Fruit fly (Drosophila melanogaster): ENCODE data around the gene CG8620.

Gene CG8620

DNA sequence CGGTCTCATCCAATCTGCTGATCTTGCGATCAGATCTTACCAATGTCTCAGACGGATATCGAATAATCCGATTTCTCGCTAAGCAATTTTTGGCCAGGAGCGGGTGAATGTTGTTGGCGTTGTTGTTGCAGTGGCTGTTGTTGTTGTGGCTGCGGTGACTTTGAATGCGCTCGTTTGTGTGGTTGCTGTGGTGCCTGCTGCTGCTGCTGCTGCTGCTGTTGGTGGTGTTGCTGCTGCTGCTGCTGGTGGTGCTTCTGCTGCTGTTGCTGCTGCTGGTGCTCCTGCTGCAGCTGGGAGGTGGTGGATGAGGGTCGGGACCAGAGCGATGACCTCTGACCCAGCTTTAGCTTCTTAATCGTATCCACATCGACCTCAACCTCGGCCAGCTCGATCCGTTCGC is 3.4 kb downstream of the CG8620 start:
- TF ChIP-seq psq (optimal IDR thresholded peaks at IDR 0.05) (no peak), insv (optimal IDR thresholded peaks at IDR 0.05) (no peak), Sin3A (optimal IDR thresholded peaks at IDR 0.05) (no peak), Myc (optimal IDR thresholded peaks at IDR 0.05) (no peak), ttk (optimal IDR thresholded peaks at IDR 0.05) (no peak), h (optimal IDR thresholded peaks at IDR 0.05) (no peak)

DNA sequence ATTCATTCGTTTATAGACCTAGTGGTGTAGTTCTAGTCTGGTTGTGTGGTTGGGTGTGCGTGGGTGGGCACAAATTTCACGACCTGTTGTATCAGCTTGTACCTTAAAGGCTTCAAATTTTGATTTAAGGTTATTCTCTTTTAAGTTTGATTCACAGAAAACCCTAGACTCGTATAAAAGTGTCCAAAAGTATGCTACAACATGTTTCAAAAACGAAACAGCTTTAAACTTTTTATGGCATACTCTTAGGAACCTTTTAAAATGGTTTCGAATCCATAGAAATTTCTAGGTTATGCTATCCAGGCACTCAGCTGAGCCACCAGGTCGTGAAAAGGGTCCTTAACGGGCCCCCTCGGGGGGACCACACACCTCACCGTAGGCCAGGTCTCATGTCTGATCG is 4.0 kb downstream of the CG8620 start:
- TF ChIP-seq Myc (optimal IDR thresholded peaks at IDR 0.05) (no peak), h (optimal IDR thresholded peaks at IDR 0.05) (no peak), psq (optimal IDR thresholded peaks at IDR 0.05) (no peak), Sin3A (optimal IDR thresholded peaks at IDR 0.05) (no peak), ttk (optimal IDR thresholded peaks at IDR 0.05) (no peak), insv (optimal IDR thresholded peaks at IDR 0.05) (no peak)

DNA sequence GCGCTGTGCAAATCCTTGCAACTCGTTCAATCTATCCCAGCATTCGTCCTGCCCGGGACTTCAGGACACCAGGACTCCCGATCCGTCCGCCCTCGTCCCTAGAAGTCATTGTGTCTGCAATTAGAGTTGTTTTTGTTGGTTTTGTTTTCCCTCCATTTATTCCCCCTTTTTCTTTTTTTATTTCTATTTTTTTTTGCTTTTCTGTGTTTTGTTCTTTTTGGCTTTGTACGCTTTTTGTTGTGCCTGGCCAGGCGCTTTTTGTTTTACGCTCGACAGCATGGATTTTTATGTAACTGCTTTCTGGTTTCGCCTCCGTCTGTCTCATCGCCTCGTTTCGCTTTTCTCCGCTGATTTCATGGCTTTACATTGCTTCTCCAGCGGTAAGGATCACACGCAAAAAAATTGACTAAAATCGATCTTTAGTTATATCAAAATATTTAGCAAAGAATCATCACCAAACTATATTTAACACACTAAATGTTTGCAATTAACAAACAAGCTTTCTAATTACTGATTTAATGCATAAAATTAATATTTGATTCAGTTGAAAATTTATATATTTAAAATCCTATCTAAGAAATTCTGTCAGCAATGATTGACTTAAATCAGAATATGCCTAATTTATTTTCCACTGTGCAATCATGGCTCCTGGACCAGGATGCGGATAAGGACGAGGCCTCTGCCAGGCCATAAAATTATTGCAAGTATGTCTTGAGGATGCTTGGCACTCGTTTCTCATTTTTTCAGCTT is 27.0 kb downstream of the CG8620 start:
- TF ChIP-seq insv (optimal IDR thresholded peaks at IDR 0.05) (no peak), ttk (optimal IDR thresholded peaks at IDR 0.05) (no peak), Sin3A (optimal IDR thresholded peaks at IDR 0.05) (no peak), h (optimal IDR thresholded peaks at IDR 0.05) (no peak), psq (optimal IDR thresholded peaks at IDR 0.05) (no peak), Myc (optimal IDR thresholded peaks at IDR 0.05) (no peak)

DNA sequence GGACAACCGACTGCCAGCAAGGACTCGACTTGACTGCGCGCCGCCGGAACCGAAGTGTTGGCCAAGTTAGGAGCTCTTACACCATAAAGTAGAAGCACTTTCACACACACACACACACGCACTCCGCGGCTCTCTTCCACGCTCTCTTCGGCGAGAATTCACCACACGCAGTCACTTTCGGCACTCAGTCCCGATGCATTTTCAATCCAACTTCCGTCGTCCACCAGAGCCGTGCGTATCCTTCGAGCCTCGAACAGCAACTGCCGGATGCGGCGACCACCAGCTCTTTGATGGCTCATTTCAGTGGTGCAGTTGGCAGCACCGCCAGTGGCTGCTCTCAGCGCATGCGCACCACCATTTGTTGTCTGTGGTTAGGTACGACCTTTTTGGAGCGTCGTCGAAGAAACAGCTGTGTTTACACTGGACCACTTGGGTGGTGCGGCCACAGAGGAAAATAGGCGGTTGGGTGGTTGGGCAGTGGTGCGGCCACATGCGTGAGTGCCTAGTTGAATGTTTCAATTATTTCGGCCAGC is 31.8 kb downstream of the CG8620 start, which contains the start of gene Dscam2:
Gene Dscam2 (minus strand): TSS at position 264 of the 533 bp plus-strand sequence.
- TF ChIP-seq psq (optimal IDR thresholded peaks at IDR 0.05) (no peak), insv (optimal IDR thresholded peaks at IDR 0.05) (no peak), h (optimal IDR thresholded peaks at IDR 0.05) (no peak), ttk (optimal IDR thresholded peaks at IDR 0.05) (no peak), Myc (optimal IDR thresholded peaks at IDR 0.05) (no peak), Sin3A (optimal IDR thresholded peaks at IDR 0.05) (no peak)

DNA sequence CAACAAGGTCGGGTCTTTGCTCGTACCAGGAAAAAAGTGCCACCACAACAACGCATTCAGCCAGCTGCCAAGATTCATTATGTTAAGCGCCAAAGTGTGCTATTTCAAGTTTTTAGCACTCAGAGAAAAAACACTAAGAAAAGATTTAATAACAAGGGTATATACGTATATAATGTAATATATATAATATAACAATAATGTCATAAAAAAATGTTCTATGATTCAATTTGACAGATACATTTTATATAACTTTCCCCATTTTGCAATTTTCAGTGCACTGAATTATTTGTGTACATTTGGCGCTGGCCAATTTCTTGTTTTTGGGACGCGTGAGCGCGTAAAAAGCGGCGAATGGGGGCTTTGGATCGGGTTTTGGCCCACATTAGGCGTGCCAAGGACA is 32.6 kb downstream of the CG8620 start:
- TF ChIP-seq Sin3A (optimal IDR thresholded peaks at IDR 0.05) (no peak), h (optimal IDR thresholded peaks at IDR 0.05) (no peak), Myc (optimal IDR thresholded peaks at IDR 0.05) (no peak), insv (optimal IDR thresholded peaks at IDR 0.05) (no peak), psq (optimal IDR thresholded peaks at IDR 0.05) (no peak), ttk (optimal IDR thresholded peaks at IDR 0.05) (no peak)

DNA sequence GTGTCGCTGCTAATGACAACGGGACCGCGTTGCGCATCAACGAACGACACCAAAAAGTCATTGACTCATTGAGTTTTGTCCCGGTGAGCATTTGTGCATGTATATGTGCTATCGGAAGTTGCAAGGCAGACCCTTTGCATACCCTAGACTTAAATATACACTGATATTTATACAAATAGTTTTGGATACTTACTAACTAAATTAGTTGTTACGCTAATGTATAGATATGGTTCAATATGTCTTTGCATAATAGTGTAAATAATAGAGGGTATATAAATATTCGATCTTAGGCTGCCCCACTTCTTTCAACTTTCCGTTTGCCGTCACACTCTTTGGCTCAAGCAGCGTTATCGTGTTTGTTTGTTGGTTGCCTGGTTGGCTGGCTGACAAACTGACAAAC is 33.3 kb downstream of the CG8620 start:
- TF ChIP-seq Myc (optimal IDR thresholded peaks at IDR 0.05) = no peak
- no peak for TF ChIP-seq Sin3A (optimal IDR thresholded peaks at IDR 0.05)
- TF ChIP-seq insv (optimal IDR thresholded peaks at IDR 0.05) = no peak
- no peak for TF ChIP-seq ttk (optimal IDR thresholded peaks at IDR 0.05)
- no peak for TF ChIP-seq psq (optimal IDR thresholded peaks at IDR 0.05)
- TF ChIP-seq h (optimal IDR thresholded peaks at IDR 0.05) = no peak

Data from Kc167 (cell line).